Fruit fly (Drosophila melanogaster) whole organism, embryonic: ENCODE measurements around the gene CG42390.

ENCODE experiments used
- Blimp-1 ChIP-seq: fragments of 200-800 bp; sonication (Bioruptor generic); optimal IDR thresholded peaks from 3 replicates; lab custom pipeline; 2018; ENCODE audit warnings: missing biosample characterization, missing genetic modification characterization, mild to moderate bottlenecking, moderate library complexity, missing genetic modification reagents
- CG10274 ChIP-seq: fragments of 200-800 bp; sonication (Bioruptor generic); optimal IDR thresholded peaks from 3 replicates; lab custom pipeline; 2017; ENCODE audit warnings: missing biosample characterization, mild to moderate bottlenecking, missing genetic modification characterization
- CG10366 ChIP-seq: fragments of 200-800 bp; sonication (Bioruptor generic); IDR thresholded peaks from 2 replicates; pipeline ENCODE4 v1.3.6; 2022; ENCODE audit warnings: missing biosample characterization, missing genetic modification characterization
- CG10462 ChIP-seq: fragments of 200-800 bp; sonication (Bioruptor generic); optimal IDR thresholded peaks from 2 replicates; lab custom pipeline; 2016; ENCODE audit warnings: missing biosample characterization, missing genetic modification characterization
- CG13424 ChIP-seq: fragments of 200-800 bp; sonication (Bioruptor generic); optimal IDR thresholded peaks from 2 replicates; lab custom pipeline; 2019; ENCODE audit warnings: missing biosample characterization, mild to moderate bottlenecking, missing genetic modification characterization, moderate library complexity
- CG17385 ChIP-seq: fragments of 200-800 bp; sonication (Bioruptor generic); optimal IDR thresholded peaks from 3 replicates; lab custom pipeline; 2018; ENCODE audit warnings: missing biosample characterization, mild to moderate bottlenecking, missing genetic modification characterization
- CG31441 ChIP-seq: fragments of 200-800 bp; sonication (Bioruptor generic); IDR thresholded peaks from 2 replicates; pipeline ENCODE4 v1.3.6; 2022; ENCODE audit warnings: missing biosample characterization, missing genetic modification characterization
- CG33557 ChIP-seq: fragments of 200-800 bp; sonication (Bioruptor generic); optimal IDR thresholded peaks from 2 replicates; lab custom pipeline; 2019; ENCODE audit warnings: missing biosample characterization, mild to moderate bottlenecking, missing genetic modification characterization, moderate library complexity
- CG3726 ChIP-seq: fragments of 200-800 bp; sonication (Bioruptor generic); IDR thresholded peaks from 3 replicates; pipeline ENCODE4, ENCODE4 v1.3.6; 2022; ENCODE audit warnings: missing biosample characterization, missing genetic modification characterization
- CG4707 ChIP-seq: fragments of 200-800 bp; sonication (Bioruptor generic); optimal IDR thresholded peaks from 2 replicates; lab custom pipeline; 2018; ENCODE audit warnings: missing biosample characterization, mild to moderate bottlenecking, missing genetic modification characterization, moderate library complexity
- CG7357 ChIP-seq: fragments of 200-800 bp; sonication (Bioruptor generic); IDR thresholded peaks from 3 replicates; pipeline ENCODE4 v1.3.6; 2022; ENCODE audit warnings: missing biosample characterization, missing genetic modification characterization
- CG7556 ChIP-seq: fragments of 200-800 bp; sonication (Bioruptor generic); optimal IDR thresholded peaks from 2 replicates; lab custom pipeline; 2017; ENCODE audit warnings: missing biosample characterization, mild to moderate bottlenecking, missing genetic modification characterization
- CG7745 ChIP-seq: fragments of 200-800 bp; sonication (Bioruptor generic); optimal IDR thresholded peaks from 2 replicates; lab custom pipeline; 2018; ENCODE audit warnings: missing biosample characterization, mild to moderate bottlenecking, missing genetic modification characterization, moderate library complexity
- Camta ChIP-seq: fragments of 200-800 bp; sonication (Bioruptor generic); optimal IDR thresholded peaks from 2 replicates; lab custom pipeline; 2016; ENCODE audit warnings: missing biosample characterization, missing genetic modification characterization
- D19A ChIP-seq: fragments of 200-800 bp; optimal IDR thresholded peaks from 3 replicates; lab custom pipeline; 2019; ENCODE audit warnings: missing biosample characterization, mild to moderate bottlenecking, missing genetic modification characterization, moderate library complexity
- Dip3 ChIP-seq: fragments of 200-800 bp; sonication (Bioruptor generic); optimal IDR thresholded peaks from 3 replicates; lab custom pipeline; 2016; ENCODE audit warnings: missing biosample characterization, missing genetic modification characterization
- Dll ChIP-seq: fragments of 200-800 bp; sonication (Bioruptor generic); IDR thresholded peaks from 4 replicates; pipeline ENCODE4 v1.3.6; 2022; ENCODE audit warnings: missing biosample characterization, missing genetic modification characterization; ENCODE audit not compliant: partially characterized antibody
- Lhr ChIP-seq: fragments of 200-800 bp; sonication (Bioruptor generic); optimal IDR thresholded peaks from 3 replicates; lab custom pipeline; 2017; ENCODE audit warnings: mild to moderate bottlenecking, missing biosample characterization, missing genetic modification reagents, missing genetic modification characterization
- MESR4 ChIP-seq: fragments of 200-800 bp; sonication (Bioruptor generic); optimal IDR thresholded peaks from 2 replicates; lab custom pipeline; 2018; ENCODE audit warnings: missing biosample characterization, mild to moderate bottlenecking, missing genetic modification characterization, moderate library complexity
- Max ChIP-seq: fragments of 200-800 bp; sonication (Bioruptor generic); optimal IDR thresholded peaks from 2 replicates; lab custom pipeline; 2016; ENCODE audit warnings: missing biosample characterization, mild to moderate bottlenecking, missing genetic modification characterization
- NC2β ChIP-seq: fragments of 200-800 bp; sonication (Bioruptor generic); optimal IDR thresholded peaks from 2 replicates; lab custom pipeline; 2016; ENCODE audit warnings: missing biosample characterization, missing genetic modification characterization
- NFAT ChIP-seq: fragments of 200-800 bp; sonication (Bioruptor generic); IDR thresholded peaks from 2 replicates; pipeline ENCODE4 v1.3.6; 2022; ENCODE audit warnings: missing biosample characterization, missing genetic modification characterization
- Neu2 ChIP-seq: fragments of 200-800 bp; sonication (Bioruptor generic); optimal IDR thresholded peaks from 3 replicates; lab custom pipeline; 2016; ENCODE audit warnings: missing biosample characterization, missing genetic modification characterization, borderline replicate concordance
- Oaz ChIP-seq: fragments of 200-800 bp; sonication (Bioruptor generic); IDR thresholded peaks from 2 replicates; pipeline ENCODE4 v1.3.6; 2022; ENCODE audit warnings: missing biosample characterization, missing genetic modification characterization
- Oli ChIP-seq: fragments of 200-800 bp; sonication (Bioruptor generic); optimal IDR thresholded peaks from 2 replicates; lab custom pipeline; 2018; ENCODE audit warnings: missing biosample characterization, mild to moderate bottlenecking, missing genetic modification characterization, moderate library complexity
- Six4 ChIP-seq: fragments of 200-800 bp; sonication (Bioruptor generic); optimal IDR thresholded peaks from 2 replicates; lab custom pipeline; 2016; ENCODE audit warnings: missing biosample characterization, missing genetic modification characterization
- Ssrp ChIP-seq: fragments of 200-800 bp; sonication (Bioruptor generic); optimal IDR thresholded peaks from 2 replicates; lab custom pipeline; 2018; ENCODE audit warnings: missing biosample characterization, mild to moderate bottlenecking, missing genetic modification characterization, moderate library complexity
- TFAM ChIP-seq: fragments of 200-800 bp; sonication (Bioruptor generic); optimal IDR thresholded peaks from 2 replicates; lab custom pipeline; 2017; ENCODE audit warnings: missing biosample characterization, missing genetic modification characterization, inconsistent platforms
- ac ChIP-seq: fragments of 200-800 bp; sonication (Bioruptor generic); optimal IDR thresholded peaks from 3 replicates; lab custom pipeline; 2017; ENCODE audit warnings: missing biosample characterization, mild to moderate bottlenecking, missing genetic modification characterization
- ash1 ChIP-seq: fragments of 200-800 bp; sonication (Bioruptor generic); optimal IDR thresholded peaks from 2 replicates; lab custom pipeline; 2018; ENCODE audit warnings: missing biosample characterization, mild to moderate bottlenecking, missing genetic modification characterization
- btn ChIP-seq: fragments of 200-800 bp; sonication (Bioruptor generic); optimal IDR thresholded peaks from 2 replicates; lab custom pipeline; 2016; ENCODE audit warnings: missing biosample characterization, missing genetic modification characterization
- caup ChIP-seq: fragments of 200-800 bp; sonication (Bioruptor generic); optimal IDR thresholded peaks from 3 replicates; lab custom pipeline; 2017; ENCODE audit warnings: missing biosample characterization, mild to moderate bottlenecking, missing genetic modification characterization, moderate library complexity; ENCODE audit not compliant: severe bottlenecking
- dati ChIP-seq: fragments of 200-800 bp; sonication (Bioruptor generic); IDR thresholded peaks from 2 replicates; pipeline ENCODE4 v1.3.6; 2022; ENCODE audit warnings: missing biosample characterization, missing genetic modification characterization
- dmrt99B ChIP-seq: fragments of 200-800 bp; sonication (Bioruptor generic); optimal IDR thresholded peaks from 2 replicates; lab custom pipeline; 2018; ENCODE audit warnings: missing biosample characterization, mild to moderate bottlenecking, missing genetic modification characterization, moderate library complexity
- grn ChIP-seq: fragments of 200-800 bp; sonication (Bioruptor generic); optimal IDR thresholded peaks from 3 replicates; lab custom pipeline; 2017; ENCODE audit warnings: missing biosample characterization, missing genetic modification characterization
- jigr1 ChIP-seq: fragments of 200-800 bp; sonication (Bioruptor generic); IDR thresholded peaks from 3 replicates; pipeline ENCODE4 v1.3.6; 2022; ENCODE audit warnings: missing biosample characterization, missing genetic modification characterization
- jumu ChIP-seq: fragments of 200-800 bp; sonication (Bioruptor generic); optimal IDR thresholded peaks from 3 replicates; lab custom pipeline; 2016; ENCODE audit warnings: missing biosample characterization, missing genetic modification characterization
- kah ChIP-seq: fragments of 200-800 bp; sonication (Bioruptor generic); optimal IDR thresholded peaks from 2 replicates; lab custom pipeline; 2018; ENCODE audit warnings: missing biosample characterization, mild to moderate bottlenecking, missing genetic modification characterization
- lbe ChIP-seq: fragments of 200-800 bp; sonication (Bioruptor generic); optimal IDR thresholded peaks from 2 replicates; lab custom pipeline; 2016; ENCODE audit warnings: missing biosample characterization, mild to moderate bottlenecking, missing genetic modification characterization
- lmd ChIP-seq: fragments of 200-800 bp; sonication (Bioruptor generic); IDR thresholded peaks from 2 replicates; pipeline ENCODE4 v1.3.6; 2022; ENCODE audit warnings: missing biosample characterization, missing genetic modification characterization
- nmo ChIP-seq: fragments of 200-800 bp; sonication (Bioruptor generic); optimal IDR thresholded peaks from 2 replicates; lab custom pipeline; 2018; ENCODE audit warnings: missing biosample characterization, mild to moderate bottlenecking, missing genetic modification characterization, moderate library complexity
- pita ChIP-seq: fragments of 200-800 bp; sonication (Bioruptor generic); optimal IDR thresholded peaks from 2 replicates; lab custom pipeline; 2017; ENCODE audit warnings: missing biosample characterization, mild to moderate bottlenecking, missing genetic modification characterization
- repo ChIP-seq: fragments of 200-800 bp; sonication (Bioruptor generic); optimal IDR thresholded peaks from 2 replicates; lab custom pipeline; 2016; ENCODE audit warnings: missing biosample characterization, missing genetic modification characterization
- sqz ChIP-seq: fragments of 200-800 bp; sonication (Bioruptor generic); optimal IDR thresholded peaks from 3 replicates; lab custom pipeline; 2018; ENCODE audit warnings: missing biosample characterization, mild to moderate bottlenecking, missing genetic modification characterization
- stwl ChIP-seq: fragments of 200-800 bp; sonication (Bioruptor generic); optimal IDR thresholded peaks from 3 replicates; lab custom pipeline; 2018; ENCODE audit warnings: missing biosample characterization, mild to moderate bottlenecking, missing genetic modification characterization, moderate library complexity
- tgo ChIP-seq: fragments of 200-800 bp; sonication (Bioruptor generic); IDR thresholded peaks from 3 replicates; pipeline ENCODE4 v1.3.6; 2022; ENCODE audit warnings: missing biosample characterization, missing genetic modification characterization
- tio ChIP-seq: fragments of 200-800 bp; sonication (Bioruptor generic); optimal IDR thresholded peaks from 2 replicates; lab custom pipeline; 2017; ENCODE audit warnings: missing biosample characterization, missing genetic modification characterization, inconsistent platforms
- ttk ChIP-seq: fragments of 200-800 bp; sonication (Bioruptor generic); IDR thresholded peaks from 2 replicates; pipeline ENCODE4 v2.1.2; 2022; ENCODE audit warnings: missing biosample characterization, missing genetic modification characterization

CG42390 gene

DNA sequence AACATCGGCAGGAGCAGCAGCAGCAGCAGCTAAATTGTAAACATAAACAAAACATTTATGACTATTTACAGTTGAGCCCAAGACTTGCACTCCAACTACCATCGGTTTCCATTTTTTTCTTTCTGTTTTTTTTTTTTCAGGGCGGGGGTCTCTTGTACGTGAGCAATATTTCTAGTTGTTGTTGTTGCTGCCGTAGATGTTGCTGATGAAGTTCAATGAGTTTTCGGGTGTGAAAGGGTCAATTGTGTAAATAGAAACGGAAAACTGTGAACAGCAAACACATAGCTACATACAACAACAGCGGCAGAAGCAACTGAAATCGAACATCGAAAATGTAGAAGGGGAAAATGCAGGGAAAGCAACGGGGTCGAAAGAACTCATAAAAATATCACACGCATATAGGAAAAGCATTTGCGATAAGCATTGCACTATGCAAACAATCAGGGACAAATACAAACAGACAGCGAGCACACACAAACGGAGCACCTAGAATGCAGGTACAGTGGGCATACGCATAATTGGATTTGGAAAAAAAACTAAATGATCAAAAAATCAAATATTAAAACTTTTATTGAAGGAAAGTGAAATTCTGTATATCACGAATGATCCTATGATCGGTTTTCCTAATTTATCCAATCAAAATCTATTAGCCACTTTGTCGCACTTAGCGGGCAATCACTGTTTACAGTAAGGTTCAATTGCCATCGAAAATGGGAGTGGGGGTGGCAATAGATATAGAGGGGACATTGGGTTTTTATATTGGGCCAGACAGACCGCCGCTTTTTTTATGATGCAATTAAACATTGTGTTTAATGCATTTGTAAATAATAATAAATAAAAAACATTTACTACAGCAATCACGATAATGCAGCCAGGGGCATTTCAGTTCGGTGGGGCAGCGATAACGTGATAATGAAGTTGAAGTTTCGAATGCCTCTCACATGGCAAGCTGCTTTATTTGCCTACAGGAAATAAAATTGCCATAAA lies 25.9 kb downstream of the CG42390 start (continued):
- peak; percentile 23 for TF ChIP-seq CG7745 (tag; lab: Kevin White, UChicago)
- peak; percentile 40 for TF ChIP-seq Lhr
- TF ChIP-seq CG10366 (GFP tag; lab: Robert Waterston, UW), result peak; percentile 85
- peak; percentile 76 for TF ChIP-seq D19A (tag; lab: Kevin White, UChicago)
- TF ChIP-seq Oaz (GFP tag; lab: Robert Waterston, UW), result no peak
- no peak for TF ChIP-seq Dip3 (GFP tag; lab: Kevin White, UChicago)
- no peak for TF ChIP-seq Dll (GFP tag; lab: Robert Waterston, UW)
- TF ChIP-seq CG10462 (GFP tag; lab: Kevin White, UChicago), result peak; percentile 48
- peak; percentile 23 for TF ChIP-seq kah
- TF ChIP-seq NFAT (GFP tag; lab: Robert Waterston, UW), result no peak
- TF ChIP-seq nmo (GFP tag; lab: Kevin White, UChicago), result peak; percentile 92
- peak; percentile 81 for TF ChIP-seq CG33557
- no peak for TF ChIP-seq pita (GFP tag; lab: Kevin White, UChicago)
- TF ChIP-seq Ssrp (tag; lab: Kevin White, UChicago), result peak; percentile 75
- peak; percentile 91 for TF ChIP-seq CG31441 (GFP tag; lab: Robert Waterston, UW)
- TF ChIP-seq ash1 (GFP tag; lab: Kevin White, UChicago), result no peak
- peak; percentile 74 for TF ChIP-seq CG4707 (GFP tag; lab: Kevin White, UChicago)
- peak; percentile 91 for TF ChIP-seq dmrt99B (tag; lab: Kevin White, UChicago)
- peak; percentile 58; the same call in 1 of the 2 replicates for TF ChIP-seq dati (GFP tag; lab: Robert Waterston, UW)
- TF ChIP-seq Blimp-1 (GFP tag; lab: Kevin White, UChicago), result peak; percentile 86
- peak; percentile 74 for TF ChIP-seq CG13424 (tag; lab: Kevin White, UChicago)
- TF ChIP-seq Neu2 (GFP tag; lab: Kevin White, UChicago), result peak; percentile 60
- TF ChIP-seq stwl (tag; lab: Kevin White, UChicago), result peak; percentile 44
- peak; percentile 47 for TF ChIP-seq Camta (GFP tag; lab: Kevin White, UChicago)
- peak; percentile 77 for TF ChIP-seq Oli (tag; lab: Kevin White, UChicago)
- TF ChIP-seq lmd (GFP tag; lab: Robert Waterston, UW), result peak; percentile 83
- TF ChIP-seq jumu (GFP tag; lab: Kevin White, UChicago), result peak; percentile 80
- TF ChIP-seq CG3726 (GFP tag; lab: Robert Waterston, UW), result peak; percentile 62; the same call in 1 of the 3 replicates
- peak; percentile 23 for TF ChIP-seq caup (GFP tag; lab: Kevin White, UChicago)
- TF ChIP-seq CG7556 (GFP tag; lab: Kevin White, UChicago), result peak; percentile 73
- peak; percentile 59 for TF ChIP-seq CG10274 (GFP tag; lab: Kevin White, UChicago)
- TF ChIP-seq ac (GFP tag; lab: Kevin White, UChicago), result peak; percentile 73
- peak; percentile 57 for TF ChIP-seq NC2β
- no peak for TF ChIP-seq lbe (GFP tag; lab: Kevin White, UChicago)
- TF ChIP-seq btn (GFP tag; lab: Kevin White, UChicago), result peak; percentile 46
- TF ChIP-seq sqz (GFP tag; lab: Kevin White, UChicago), result peak; percentile 84
- peak; percentile 51 for TF ChIP-seq tio (GFP tag; lab: Kevin White, UChicago)
- no peak for TF ChIP-seq TFAM (GFP tag; lab: Kevin White, UChicago)
- peak; percentile 32; the same call in 1 of the 3 replicates for TF ChIP-seq jigr1 (GFP tag; lab: Robert Waterston, UW)
- peak; percentile 79 for TF ChIP-seq tgo (GFP tag; lab: Robert Waterston, UW)
- peak; percentile 38 for TF ChIP-seq grn (GFP tag; lab: Kevin White, UChicago)
- peak; percentile 67; the same call in 2 of the 3 replicates for TF ChIP-seq CG7357 (GFP tag; lab: Robert Waterston, UW)
- peak; percentile 64 for TF ChIP-seq CG17385 (GFP tag; lab: Kevin White, UChicago)
- peak; percentile 33 for TF ChIP-seq repo (GFP tag; lab: Kevin White, UChicago)
- peak; percentile 68 for TF ChIP-seq Max (GFP tag; lab: Kevin White, UChicago)
- no peak for TF ChIP-seq MESR4
- TF ChIP-seq ttk (GFP tag; lab: Robert Waterston, UW), result peak; percentile 87
- TF ChIP-seq Six4, result peak; percentile 78
